Worm (Caenorhabditis elegans) whole organism, L1 larva: ENCODE measurements around the gene T21C9.9.

Experiments used
- ama-1 ChIP-seq: fragments of 150-350 bp; optimal IDR thresholded peaks from 2 replicates; lab custom pipeline; 2014
- hlh-4 ChIP-seq: sonication (generic microtip); optimal IDR thresholded peaks from 2 replicates; lab custom pipeline; 2016; ENCODE audit warnings: mild to moderate bottlenecking, missing genetic modification characterization, missing compliant biosample characterization
- jun-1 ChIP-seq: fragments of 150-350 bp; optimal IDR thresholded peaks from 2 replicates; lab custom pipeline; 2014; ENCODE audit warnings: missing biosample characterization, missing genetic modification reagents, missing genetic modification characterization
- mep-1 ChIP-seq: fragments of 150-350 bp; optimal IDR thresholded peaks from 2 replicates; lab custom pipeline; 2014; ENCODE audit warnings: missing biosample characterization, missing genetic modification characterization
- nhr-28 ChIP-seq: fragments of 150-350 bp; optimal IDR thresholded peaks from 2 replicates; lab custom pipeline; 2014; ENCODE audit warnings: missing biosample characterization, missing genetic modification characterization
- nhr-71 ChIP-seq: sonication (generic microtip); optimal IDR thresholded peaks from 2 replicates; lab custom pipeline; 2016; ENCODE audit warnings: mild to moderate bottlenecking, missing genetic modification characterization, moderate library complexity, missing compliant biosample characterization

DNA sequence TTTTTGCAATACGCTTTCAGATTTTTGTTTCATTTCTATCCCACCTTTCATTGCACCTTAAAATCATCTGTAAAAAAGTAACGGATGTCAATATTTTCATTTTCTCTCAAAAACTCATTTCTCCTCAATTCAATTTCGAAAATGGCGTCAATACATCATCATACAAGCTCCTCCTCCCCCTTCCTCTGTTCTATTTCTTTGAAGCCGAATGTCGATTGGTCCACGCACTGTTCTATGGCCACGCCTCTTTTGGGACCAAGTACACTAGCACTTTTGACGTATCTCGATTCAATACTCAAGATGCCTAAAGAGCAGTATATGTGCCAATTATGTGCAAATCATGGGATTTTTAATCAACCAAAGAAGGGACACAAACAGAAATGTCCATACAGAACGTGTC, 40.4 kb upstream of the T21C9.9 start, which contains the start of gene mab-23:
- TF ChIP-seq nhr-28 (tag; lab: Kevin White, UChicago): no peak
- no peak for TF ChIP-seq ama-1
- TF ChIP-seq mep-1: no peak
- no peak for TF ChIP-seq hlh-4 (tag; lab: Kevin White, UChicago)
- no peak for TF ChIP-seq jun-1
- TF ChIP-seq nhr-71 (tag; lab: Kevin White, UChicago): no peak
